Fruit fly (Drosophila melanogaster): ENCODE data around the gene CG5555.
A peak's percentile ranks its signal among the peaks of the same experiment; 100 is the strongest.

Gene CG5555

dm6 chr3R:19163972-19164819 lies 16.1 kb downstream of the CG5555 start, which contains the start of gene sqz (continued):
- no peak for TF ChIP-seq CG31224 (GFP tag; IDR thresholded peaks at IDR 0.05)
- TF ChIP-seq E2f2 (GFP tag; IDR thresholded peaks at IDR 0.05) = peak; percentile 36; the same call in 1 of the 2 replicates
- no peak for TF ChIP-seq CG17612 (GFP tag; IDR thresholded peaks at IDR 0.05)
- TF ChIP-seq gro (GFP tag; optimal IDR thresholded peaks at IDR 0.05) = peak; percentile 16
- peak; percentile 61; the same call in 1 of the 2 replicates for TF ChIP-seq CG32532 (GFP tag; IDR thresholded peaks at IDR 0.05)
- peak; percentile 81 for TF ChIP-seq CG5180 (GFP tag; optimal IDR thresholded peaks at IDR 0.05)
- TF ChIP-seq scrt (GFP tag; optimal IDR thresholded peaks at IDR 0.05) = peak; percentile 50
- TF ChIP-seq Eip74EF (GFP tag; optimal IDR thresholded peaks at IDR 0.05) = peak in 1 of 2 experiments; percentile 17
- TF ChIP-seq lov (optimal IDR thresholded peaks at IDR 0.05) = no peak
- 0 out of 3 replicates have a peak, but pooled peaks have one; percentile 34 for TF ChIP-seq lov (GFP tag; IDR thresholded peaks at IDR 0.05)
- no peak for TF ChIP-seq CG4404 (GFP tag; IDR thresholded peaks at IDR 0.05)
- TF ChIP-seq Opbp (GFP tag; IDR thresholded peaks at IDR 0.05; ENCODE audit: partially characterized antibody) = peak; percentile 38; the same call in 2 of the 3 replicates
- TF ChIP-seq CG15514 (GFP tag; optimal IDR thresholded peaks at IDR 0.05) = peak; percentile 30
- TF ChIP-seq chn (GFP tag; optimal IDR thresholded peaks at IDR 0.05) = no peak
- TF ChIP-seq slbo (GFP tag; IDR thresholded peaks at IDR 0.05) = 0 out of 2 replicates have a peak, but pooled peaks have one; percentile 24
- peak; percentile 27 for TF ChIP-seq CG1832 (GFP tag; optimal IDR thresholded peaks at IDR 0.05)
- peak; percentile 33 for TF ChIP-seq CG2678 (tag; optimal IDR thresholded peaks at IDR 0.05)
- no peak for TF ChIP-seq CG6175 (GFP tag; IDR thresholded peaks at IDR 0.05)
- peak; percentile 21 for TF ChIP-seq gsb-n (tag; optimal IDR thresholded peaks at IDR 0.05)
- peak; percentile 15 for TF ChIP-seq CG4707 (GFP tag; optimal IDR thresholded peaks at IDR 0.05)
- peak; percentile 15 for TF ChIP-seq HmgD (GFP tag; optimal IDR thresholded peaks at IDR 0.05)
- TF ChIP-seq Jarid2 (GFP tag; optimal IDR thresholded peaks at IDR 0.05) = peak; percentile 95
- peak; percentile 7 for TF ChIP-seq CG12219 (GFP tag; optimal IDR thresholded peaks at IDR 0.05)
- no peak for TF ChIP-seq Rx (GFP tag; IDR thresholded peaks at IDR 0.05)
- TF ChIP-seq sd (tag; optimal IDR thresholded peaks at IDR 0.05) = peak; percentile 43
- no peak for TF ChIP-seq vfl (GFP tag; optimal IDR thresholded peaks at IDR 0.05)
- TF ChIP-seq vnd (GFP tag; IDR thresholded peaks at IDR 0.05; ENCODE audit: partially characterized antibody) = no peak
- no peak for TF ChIP-seq MBD-R2 (GFP tag; IDR thresholded peaks at IDR 0.05)
- TF ChIP-seq otp (GFP tag; IDR thresholded peaks at IDR 0.05) = peak; percentile 8; the same call in 1 of the 3 replicates
- no peak for TF ChIP-seq Ets65A (GFP tag)
- TF ChIP-seq CG6654 (GFP tag; optimal IDR thresholded peaks at IDR 0.05) = no peak
- TF ChIP-seq so (GFP tag; IDR thresholded peaks at IDR 0.05) = peak; percentile 42; the same call in 1 of the 3 replicates
- peak; percentile 45 for TF ChIP-seq Fer1 (GFP tag; optimal IDR thresholded peaks at IDR 0.05)
- TF ChIP-seq caup (GFP tag; optimal IDR thresholded peaks at IDR 0.05; ENCODE audit: severe bottlenecking) = peak; percentile 39
- TF ChIP-seq D (optimal IDR thresholded peaks at IDR 0.05) = no peak
- peak; percentile 4 for TF ChIP-seq D (GFP tag; optimal IDR thresholded peaks at IDR 0.05)
- TF ChIP-seq yki (optimal IDR thresholded peaks at IDR 0.05) = peak; percentile 80
- no peak for TF ChIP-seq trh (GFP tag; optimal IDR thresholded peaks at IDR 0.05)
- TF ChIP-seq CG9797 (GFP tag; optimal IDR thresholded peaks at IDR 0.05) = no peak
- peak; percentile 6 for TF ChIP-seq CG1233 (GFP tag; optimal IDR thresholded peaks at IDR 0.05)
- TF ChIP-seq CG3838 (GFP tag; optimal IDR thresholded peaks at IDR 0.05) = peak; percentile 49
- TF ChIP-seq Deaf1 (tag; optimal IDR thresholded peaks at IDR 0.05) = peak; percentile 87
- peak; percentile 49 for TF ChIP-seq ewg (GFP tag; optimal IDR thresholded peaks at IDR 0.05)
- TF ChIP-seq Asciz (GFP tag; optimal IDR thresholded peaks at IDR 0.05) = peak; percentile 33
- TF ChIP-seq dpn (GFP tag; optimal IDR thresholded peaks at IDR 0.05) = peak in 1 of 2 experiments; percentile 7
- no peak for TF ChIP-seq CG7271 (tag; optimal IDR thresholded peaks at IDR 0.05)
- peak; percentile 65 for TF ChIP-seq Atf6 (GFP tag; IDR thresholded peaks at IDR 0.05)
- TF ChIP-seq trem (tag; optimal IDR thresholded peaks at IDR 0.05) = peak; percentile 21
- TF ChIP-seq nau (GFP tag; optimal IDR thresholded peaks at IDR 0.05) = peak; percentile 74
